Fruit fly (Drosophila melanogaster) whole organism, embryonic: Measurements from ENCODE around the gene Nle.

Experiments
- Antp ChIP-seq: fragments of 200-800 bp; sonication (Bioruptor generic); optimal IDR thresholded peaks from 3 replicates; lab custom pipeline; 2016; ENCODE audit warnings: missing biosample characterization, missing genetic modification characterization
- BtbVII ChIP-seq: fragments of 200-800 bp; sonication (Bioruptor generic); optimal IDR thresholded peaks from 3 replicates; lab custom pipeline; 2017; ENCODE audit warnings: missing biosample characterization, mild to moderate bottlenecking, missing genetic modification characterization
- CG10654 ChIP-seq: fragments of 200-800 bp; sonication (Bioruptor generic); optimal IDR thresholded peaks from 2 replicates; lab custom pipeline; 2016; ENCODE audit warnings: missing biosample characterization, missing genetic modification characterization
- CG10979 ChIP-seq: fragments of 200-800 bp; sonication (Bioruptor generic); optimal IDR thresholded peaks from 2 replicates; lab custom pipeline; 2018; ENCODE audit warnings: missing biosample characterization, mild to moderate bottlenecking, missing genetic modification characterization, moderate library complexity
- CG11093 ChIP-seq: fragments of 200-800 bp; sonication (Bioruptor generic); IDR thresholded peaks from 3 replicates; pipeline ENCODE4 v1.3.6; 2022; ENCODE audit warnings: missing biosample characterization, missing genetic modification characterization
- CG12744 ChIP-seq: fragments of 200-800 bp; sonication (Bioruptor generic); optimal IDR thresholded peaks from 2 replicates; lab custom pipeline; 2016; ENCODE audit warnings: missing biosample characterization, missing genetic modification characterization
- CG13775 ChIP-seq: fragments of 200-800 bp; sonication (Bioruptor generic); optimal IDR thresholded peaks from 3 replicates; lab custom pipeline; 2017; ENCODE audit warnings: missing biosample characterization, mild to moderate bottlenecking, missing genetic modification characterization
- CG13894 ChIP-seq: fragments of 200-800 bp; sonication (Bioruptor generic); optimal IDR thresholded peaks from 3 replicates; lab custom pipeline; 2018; ENCODE audit warnings: missing biosample characterization, mild to moderate bottlenecking, missing genetic modification characterization, moderate library complexity
- CG15269 ChIP-seq: fragments of 200-800 bp; sonication (Bioruptor generic); optimal IDR thresholded peaks from 2 replicates; lab custom pipeline; 2018; ENCODE audit warnings: missing biosample characterization, mild to moderate bottlenecking, missing genetic modification characterization, moderate library complexity
- CG15601 ChIP-seq: fragments of 200-800 bp; sonication (Bioruptor generic); optimal IDR thresholded peaks from 3 replicates; lab custom pipeline; 2019; ENCODE audit warnings: missing biosample characterization, mild to moderate bottlenecking, missing genetic modification characterization, moderate library complexity
- CG17328 ChIP-seq: fragments of 200-800 bp; sonication (Bioruptor generic); IDR thresholded peaks from 2 replicates; pipeline ENCODE4 v1.3.6; 2022; ENCODE audit warnings: missing biosample characterization, missing genetic modification characterization
- CG17359 ChIP-seq: fragments of 200-800 bp; sonication (Bioruptor generic); optimal IDR thresholded peaks from 3 replicates; lab custom pipeline; 2018; ENCODE audit warnings: missing biosample characterization, mild to moderate bottlenecking, missing genetic modification characterization, moderate library complexity
- CG1832 ChIP-seq: fragments of 200-800 bp; sonication (Bioruptor generic); optimal IDR thresholded peaks from 2 replicates; lab custom pipeline; 2017; ENCODE audit warnings: missing biosample characterization, mild to moderate bottlenecking, missing genetic modification characterization, inconsistent platforms
- CG18599 ChIP-seq: fragments of 200-800 bp; sonication (Bioruptor generic); optimal IDR thresholded peaks from 3 replicates; lab custom pipeline; 2017; ENCODE audit warnings: missing biosample characterization, missing genetic modification characterization, mild to moderate bottlenecking, moderate library complexity, missing genetic modification reagents
- CG2116 ChIP-seq: fragments of 200-800 bp; sonication (Bioruptor generic); optimal IDR thresholded peaks from 3 replicates; lab custom pipeline; 2018; ENCODE audit warnings: missing biosample characterization, mild to moderate bottlenecking, missing genetic modification characterization
- CG2199 ChIP-seq: fragments of 200-800 bp; sonication (Bioruptor generic); IDR thresholded peaks from 3 replicates; pipeline ENCODE4 v1.3.6; 2022; ENCODE audit warnings: missing biosample characterization, missing genetic modification characterization
- CG2712 ChIP-seq: fragments of 200-800 bp; optimal IDR thresholded peaks from 3 replicates; lab custom pipeline; 2019; ENCODE audit warnings: missing biosample characterization, mild to moderate bottlenecking, missing genetic modification characterization, moderate library complexity
- CG30431 ChIP-seq: fragments of 200-800 bp; sonication (Bioruptor generic); optimal IDR thresholded peaks from 2 replicates; lab custom pipeline; 2017; ENCODE audit warnings: missing biosample characterization, missing genetic modification characterization
- CG31365 ChIP-seq: fragments of 200-800 bp; sonication (Bioruptor generic); optimal IDR thresholded peaks from 2 replicates; lab custom pipeline; 2018; ENCODE audit warnings: missing biosample characterization, mild to moderate bottlenecking, missing genetic modification characterization
- CG33557 ChIP-seq: fragments of 200-800 bp; sonication (Bioruptor generic); optimal IDR thresholded peaks from 2 replicates; lab custom pipeline; 2019; ENCODE audit warnings: missing biosample characterization, mild to moderate bottlenecking, missing genetic modification characterization, moderate library complexity
- CG3838 ChIP-seq: fragments of 200-800 bp; sonication (Bioruptor generic); optimal IDR thresholded peaks from 3 replicates; lab custom pipeline; 2016; ENCODE audit warnings: missing biosample characterization, missing genetic modification characterization
- CG5180 ChIP-seq: fragments of 200-800 bp; sonication (Bioruptor generic); optimal IDR thresholded peaks from 3 replicates; lab custom pipeline; 2017; ENCODE audit warnings: missing biosample characterization, missing genetic modification characterization, mild to moderate bottlenecking, moderate library complexity, missing genetic modification reagents
- CHES-1-like ChIP-seq: fragments of 200-800 bp; sonication (Bioruptor generic); optimal IDR thresholded peaks from 2 replicates; lab custom pipeline; 2016; ENCODE audit warnings: missing biosample characterization, missing genetic modification characterization
- Camta ChIP-seq: fragments of 200-800 bp; sonication (Bioruptor generic); optimal IDR thresholded peaks from 2 replicates; lab custom pipeline; 2016; ENCODE audit warnings: missing biosample characterization, missing genetic modification characterization
- D19A ChIP-seq: fragments of 200-800 bp; optimal IDR thresholded peaks from 3 replicates; lab custom pipeline; 2019; ENCODE audit warnings: missing biosample characterization, mild to moderate bottlenecking, missing genetic modification characterization, moderate library complexity
- Dref ChIP-seq: fragments of 200-800 bp; sonication (Bioruptor generic); IDR thresholded peaks from 2 replicates; pipeline ENCODE4 v1.3.6; 2022; ENCODE audit warnings: missing biosample characterization, missing genetic modification characterization
- Jarid2 ChIP-seq: fragments of 200-800 bp; sonication (Bioruptor generic); optimal IDR thresholded peaks from 3 replicates; lab custom pipeline; 2017; ENCODE audit warnings: mild to moderate bottlenecking, missing biosample characterization, missing genetic modification reagents, missing genetic modification characterization
- Stat92E ChIP-seq, 3 experiments: fragments of >200 bp in 2 of 3; fragments of 200-800 bp in 1 of 3; sonication (Bioruptor generic) in 1 of 3; optimal IDR thresholded peaks; 2 replicates each; lab custom pipeline; 2017 to 2019; ENCODE audit warnings: missing biosample characterization in 3 of 3, missing genetic modification characterization in 3 of 3, mild to moderate bottlenecking in 1 of 3, moderate library complexity in 1 of 3
- Xbp1 ChIP-seq: fragments of 200-800 bp; sonication (Bioruptor generic); optimal IDR thresholded peaks from 3 replicates; lab custom pipeline; 2016; ENCODE audit warnings: missing biosample characterization, mild to moderate bottlenecking, missing genetic modification characterization
- ac ChIP-seq: fragments of 200-800 bp; sonication (Bioruptor generic); optimal IDR thresholded peaks from 3 replicates; lab custom pipeline; 2017; ENCODE audit warnings: missing biosample characterization, mild to moderate bottlenecking, missing genetic modification characterization
- ash1 ChIP-seq: fragments of 200-800 bp; sonication (Bioruptor generic); optimal IDR thresholded peaks from 2 replicates; lab custom pipeline; 2018; ENCODE audit warnings: missing biosample characterization, mild to moderate bottlenecking, missing genetic modification characterization
- bigmax ChIP-seq: fragments of 200-800 bp; sonication (Bioruptor generic); optimal IDR thresholded peaks from 2 replicates; lab custom pipeline; 2018; ENCODE audit warnings: missing biosample characterization, mild to moderate bottlenecking, missing genetic modification characterization
- btn ChIP-seq: fragments of 200-800 bp; sonication (Bioruptor generic); optimal IDR thresholded peaks from 2 replicates; lab custom pipeline; 2016; ENCODE audit warnings: missing biosample characterization, missing genetic modification characterization
- chn ChIP-seq: fragments of 200-800 bp; sonication (Bioruptor generic); optimal IDR thresholded peaks from 2 replicates; lab custom pipeline; 2016; ENCODE audit warnings: missing biosample characterization, missing genetic modification characterization
- dpn ChIP-seq, 2 experiments: fragments of 200-800 bp; sonication (Bioruptor generic); optimal IDR thresholded peaks; 3 replicates each; lab custom pipeline; 2016; ENCODE audit warnings: missing biosample characterization in 2 of 2, missing genetic modification characterization in 2 of 2
- fd96Cb ChIP-seq: fragments of 200-800 bp; sonication (Bioruptor generic); optimal IDR thresholded peaks from 2 replicates; lab custom pipeline; 2018; ENCODE audit warnings: missing biosample characterization, mild to moderate bottlenecking, missing genetic modification characterization, moderate library complexity
- gce ChIP-seq: fragments of 200-800 bp; sonication (Bioruptor generic); IDR thresholded peaks from 3 replicates; pipeline ENCODE4 v1.3.6; 2022; ENCODE audit warnings: missing biosample characterization, missing genetic modification characterization
- gsb ChIP-seq: fragments of 200-800 bp; sonication (Bioruptor generic); IDR thresholded peaks from 2 replicates; pipeline ENCODE4 v1.3.6; 2022; ENCODE audit warnings: missing biosample characterization, missing genetic modification characterization
- jing ChIP-seq: fragments of 200-800 bp; sonication (Bioruptor generic); optimal IDR thresholded peaks from 2 replicates; lab custom pipeline; 2018; ENCODE audit warnings: missing biosample characterization, mild to moderate bottlenecking, missing genetic modification characterization
- ken ChIP-seq: fragments of 200-800 bp; sonication (Bioruptor generic); IDR thresholded peaks from 3 replicates; pipeline ENCODE4 v1.3.6; 2022; ENCODE audit warnings: missing biosample characterization, missing genetic modification characterization
- klu ChIP-seq: fragments of 200-800 bp; sonication (Bioruptor generic); IDR thresholded peaks from 2 replicates; pipeline ENCODE4 v1.3.6; 2022; ENCODE audit warnings: missing biosample characterization, missing genetic modification characterization
- mirr ChIP-seq: fragments of 200-800 bp; sonication (Bioruptor generic); optimal IDR thresholded peaks from 3 replicates; lab custom pipeline; 2018; ENCODE audit warnings: missing biosample characterization, mild to moderate bottlenecking, missing genetic modification characterization
- pfk ChIP-seq: fragments of 200-800 bp; sonication (Bioruptor generic); optimal IDR thresholded peaks from 2 replicates; lab custom pipeline; 2018; ENCODE audit warnings: missing biosample characterization, mild to moderate bottlenecking, missing genetic modification characterization, moderate library complexity
- sc ChIP-seq, 3 experiments: fragments of >200 bp in 2 of 3; fragments of 200-800 bp in 1 of 3; sonication (Bioruptor generic) in 1 of 3; optimal IDR thresholded peaks; 2 replicates in 2 of 3; 3 replicates in 1 of 3; lab custom pipeline; 2017; ENCODE audit warnings: mild to moderate bottlenecking in 1 of 3, missing biosample characterization in 1 of 3, missing genetic modification characterization in 1 of 3, missing genetic modification reagents in 1 of 3
- slbo ChIP-seq: fragments of 200-800 bp; sonication (Bioruptor generic); IDR thresholded peaks from 2 replicates; pipeline ENCODE4 v1.3.6; 2022; ENCODE audit warnings: missing biosample characterization, missing genetic modification characterization
- stwl ChIP-seq: fragments of 200-800 bp; sonication (Bioruptor generic); optimal IDR thresholded peaks from 3 replicates; lab custom pipeline; 2018; ENCODE audit warnings: missing biosample characterization, mild to moderate bottlenecking, missing genetic modification characterization, moderate library complexity
- tio ChIP-seq: fragments of 200-800 bp; sonication (Bioruptor generic); optimal IDR thresholded peaks from 2 replicates; lab custom pipeline; 2017; ENCODE audit warnings: missing biosample characterization, missing genetic modification characterization, inconsistent platforms
- unc-4 ChIP-seq: fragments of 200-800 bp; sonication (Bioruptor generic); IDR thresholded peaks from 2 replicates; pipeline ENCODE4 v1.3.6; 2022; ENCODE audit warnings: missing biosample characterization, missing genetic modification characterization; ENCODE audit not compliant: partially characterized antibody
- vvl ChIP-seq: fragments of 200-800 bp; sonication (Bioruptor generic); IDR thresholded peaks from 2 replicates; pipeline ENCODE4 v1.3.6; 2022; ENCODE audit warnings: missing biosample characterization, missing genetic modification characterization

Nle gene

DNA sequence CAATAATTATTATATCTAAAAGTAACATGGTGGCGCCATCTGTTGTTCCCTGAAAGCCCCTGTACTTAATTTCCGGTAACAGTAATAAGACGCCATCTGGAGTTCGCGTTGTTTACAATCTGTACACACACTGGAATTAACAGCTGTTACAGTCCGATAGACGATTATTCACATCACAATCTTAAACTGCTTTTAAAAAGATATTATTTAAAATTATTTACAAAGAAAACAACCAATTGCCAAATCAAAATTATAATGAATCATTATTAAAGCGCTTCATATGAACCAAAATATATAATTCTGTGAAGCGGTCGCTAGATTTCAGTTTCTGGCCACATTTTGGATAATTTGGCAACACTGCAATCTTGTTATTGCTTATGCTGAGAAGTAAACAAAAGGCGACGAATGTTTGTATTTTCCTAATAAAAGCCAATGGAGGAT, 34.5 kb upstream of the Nle start, which contains the start of gene CG13689 (continued):
- peak; percentile 45 for TF ChIP-seq Jarid2 (GFP tag; lab: Kevin White, UChicago)
- peak; percentile 96 for TF ChIP-seq CG10979 (tag; lab: Kevin White, UChicago)
- TF ChIP-seq Xbp1 = peak; percentile 80
- TF ChIP-seq gsb (GFP tag; lab: Robert Waterston, UW) = no peak
- TF ChIP-seq Dref (GFP tag; lab: Robert Waterston, UW) = peak; percentile 51
- peak; percentile 82 for TF ChIP-seq stwl (tag; lab: Kevin White, UChicago)
- no peak for TF ChIP-seq CG11093 (GFP tag; lab: Robert Waterston, UW)
- peak; percentile 54 for TF ChIP-seq CG18599 (GFP tag; lab: Kevin White, UChicago)
- TF ChIP-seq tio (GFP tag; lab: Kevin White, UChicago) = peak; percentile 50
- peak; percentile 21 for TF ChIP-seq CG15601 (tag; lab: Kevin White, UChicago)
- TF ChIP-seq Camta (GFP tag; lab: Kevin White, UChicago) = peak; percentile 41
- TF ChIP-seq jing (GFP tag; lab: Kevin White, UChicago) = no peak
- no peak for TF ChIP-seq CG13894 (tag; lab: Kevin White, UChicago)
- TF ChIP-seq mirr (GFP tag; lab: Kevin White, UChicago) = no peak
- peak; percentile 4 for TF ChIP-seq D19A (tag; lab: Kevin White, UChicago)
- peak; percentile 42 for TF ChIP-seq CHES-1-like
- no peak for TF ChIP-seq ken
- TF ChIP-seq vvl = peak; percentile 68
- peak; percentile 22 for TF ChIP-seq Antp
- TF ChIP-seq CG17328 (GFP tag; lab: Robert Waterston, UW) = no peak; the same call in 1 of the 2 replicates
- TF ChIP-seq chn = peak; percentile 45
- peak; percentile 20 for TF ChIP-seq pfk
- no peak for TF ChIP-seq ash1 (GFP tag; lab: Kevin White, UChicago)
- TF ChIP-seq CG33557 (GFP tag; lab: Kevin White, UChicago) = peak; percentile 33
- TF ChIP-seq fd96Cb = peak; percentile 46
- TF ChIP-seq CG2712 (tag; lab: Kevin White, UChicago) = peak; percentile 74
- peak; percentile 56 for TF ChIP-seq CG17359 (tag; lab: Kevin White, UChicago)
- no peak for TF ChIP-seq bigmax (GFP tag; lab: Kevin White, UChicago)
- no peak for TF ChIP-seq gce (GFP tag; lab: Robert Waterston, UW)
- TF ChIP-seq dpn (GFP tag; optimal IDR thresholded peaks at IDR 0.05; lab: Kevin White, UChicago) = peak; percentile 2 to 67
- peak; percentile 69; the same call in 1 of the 3 replicates for TF ChIP-seq CG2199 (GFP tag; lab: Robert Waterston, UW)
- TF ChIP-seq CG3838 (GFP tag; lab: Kevin White, UChicago) = peak; percentile 52
- TF ChIP-seq CG5180 (GFP tag; lab: Kevin White, UChicago) = no peak
- no peak for TF ChIP-seq BtbVII (GFP tag; lab: Kevin White, UChicago)
- no peak for TF ChIP-seq CG15269
- TF ChIP-seq CG1832 (GFP tag; lab: Kevin White, UChicago) = no peak
- peak in 1 of 3 experiments; percentile 67 for TF ChIP-seq Stat92E (GFP tag; optimal IDR thresholded peaks at IDR 0.05; lab: Kevin White, UChicago)
- TF ChIP-seq CG10654 = peak; percentile 33
- TF ChIP-seq unc-4 (GFP tag; lab: Robert Waterston, UW) = no peak; the same call in 1 of the 2 replicates
- peak; percentile 5 for TF ChIP-seq CG30431 (GFP tag; lab: Kevin White, UChicago)
- no peak for TF ChIP-seq CG12744 (GFP tag; lab: Kevin White, UChicago)
- peak; percentile 56 for TF ChIP-seq CG31365 (tag; lab: Kevin White, UChicago)
- peak; percentile 21 for TF ChIP-seq CG13775 (GFP tag; lab: Kevin White, UChicago)
- TF ChIP-seq slbo (GFP tag; lab: Robert Waterston, UW) = peak; percentile 82
- TF ChIP-seq ac (GFP tag; lab: Kevin White, UChicago) = no peak
- no peak for TF ChIP-seq sc (optimal IDR thresholded peaks at IDR 0.05; lab: Kevin White, UChicago)
- TF ChIP-seq sc (GFP tag; optimal IDR thresholded peaks at IDR 0.05; lab: Kevin White, UChicago) = no peak
- TF ChIP-seq klu (GFP tag; lab: Robert Waterston, UW) = no peak
- peak; percentile 70 for TF ChIP-seq CG2116 (GFP tag; lab: Kevin White, UChicago)
- TF ChIP-seq btn = no peak
